Worm (Caenorhabditis elegans) whole organism, late embryonic: ENCODE data around the gene gly-11.

Source experiments
- C08G9.2 ChIP-seq: sonication (generic microtip); optimal IDR thresholded peaks from 2 replicates; lab custom pipeline; 2016; ENCODE audit warnings: mild to moderate bottlenecking, missing genetic modification characterization, moderate library complexity, missing compliant biosample characterization
- K02D7.2 ChIP-seq: sonication (generic microtip); optimal IDR thresholded peaks from 2 replicates; lab custom pipeline; 2017; ENCODE audit warnings: mild to moderate bottlenecking, missing genetic modification characterization, missing compliant biosample characterization
- K09A11.1 ChIP-seq: sonication (generic microtip); optimal IDR thresholded peaks from 2 replicates; lab custom pipeline; 2017; ENCODE audit warnings: antibody characterized with exemption, mild to moderate bottlenecking, missing genetic modification characterization, missing compliant biosample characterization; ENCODE audit not compliant: insufficient read depth
- ceh-19 ChIP-seq: fragments of 200-800 bp; sonication (Bioruptor generic); optimal IDR thresholded peaks from 2 replicates; lab custom pipeline; 2018; ENCODE audit warnings: mild to moderate bottlenecking, missing genetic modification characterization, missing compliant biosample characterization
- ceh-22 ChIP-seq: sonication (generic microtip); optimal IDR thresholded peaks from 2 replicates; lab custom pipeline; 2017; ENCODE audit warnings: missing biosample characterization, missing genetic modification characterization
- dmd-4 ChIP-seq: sonication (generic microtip); optimal IDR thresholded peaks from 2 replicates; lab custom pipeline; 2016; ENCODE audit warnings: borderline replicate concordance, missing genetic modification characterization, missing compliant biosample characterization
- fkh-10 ChIP-seq: fragments of 150-350 bp; optimal IDR thresholded peaks from 2 replicates; lab custom pipeline; 2014; ENCODE audit warnings: missing biosample characterization, missing genetic modification reagents, missing genetic modification characterization
- nhr-11 ChIP-seq: fragments of 150-350 bp; optimal IDR thresholded peaks from 2 replicates; lab custom pipeline; 2014; ENCODE audit warnings: missing biosample characterization, missing genetic modification characterization
- pat-9 ChIP-seq: fragments of 200-800 bp; sonication (Bioruptor generic); optimal IDR thresholded peaks from 2 replicates; lab custom pipeline; 2018; ENCODE audit warnings: mild to moderate bottlenecking, missing genetic modification characterization, moderate library complexity, missing compliant biosample characterization
- pha-2 ChIP-seq: sonication (generic microtip); optimal IDR thresholded peaks from 2 replicates; lab custom pipeline; 2017; ENCODE audit warnings: mild to moderate bottlenecking, missing genetic modification characterization, missing compliant biosample characterization
- syd-9 ChIP-seq: sonication (generic microtip); optimal IDR thresholded peaks from 2 replicates; lab custom pipeline; 2016; ENCODE audit warnings: mild to moderate bottlenecking, missing genetic modification characterization, moderate library complexity, missing compliant biosample characterization
- tbx-2 ChIP-seq: sonication (generic microtip); optimal IDR thresholded peaks from 2 replicates; lab custom pipeline; 2016; ENCODE audit warnings: missing genetic modification characterization, missing compliant biosample characterization
- unc-42 ChIP-seq: sonication (generic microtip); optimal IDR thresholded peaks from 2 replicates; lab custom pipeline; 2016; ENCODE audit warnings: missing genotype, missing genetic modification characterization, missing compliant biosample characterization
- unc-55 ChIP-seq: sonication (generic microtip); optimal IDR thresholded peaks from 2 replicates; lab custom pipeline; 2017; ENCODE audit warnings: missing biosample characterization, missing genetic modification reagents, missing genetic modification characterization

ce11 chrIII:12160929-12161328, 16.1 kb downstream of the gly-11 start:
- TF ChIP-seq K09A11.1 (tag; lab: Kevin White, UChicago) (no peak), tbx-2 (tag; lab: Kevin White, UChicago) (no peak), fkh-10 (GFP tag; lab: Kevin White, UChicago) (no peak), syd-9 (no peak), ceh-22 (no peak), nhr-11 (tag; lab: Kevin White, UChicago) (no peak), ceh-19 (GFP tag; lab: Kevin White, UChicago) (no peak), pha-2 (no peak), unc-55 (GFP tag; lab: Kevin White, UChicago) (no peak), dmd-4 (tag; lab: Kevin White, UChicago) (no peak), pat-9 (no peak), K02D7.2 (tag; lab: Kevin White, UChicago) (no peak), C08G9.2 (tag; lab: Kevin White, UChicago) (no peak), unc-42 (tag; lab: Kevin White, UChicago) (no peak)
